Fruit fly (Drosophila melanogaster) whole organism, embryonic: ENCODE measurements around the gene Sk1.

ENCODE experiments used
- B-H2 ChIP-seq: fragments of 200-800 bp; sonication (Bioruptor generic); optimal IDR thresholded peaks from 2 replicates; lab custom pipeline; 2018; ENCODE audit warnings: missing biosample characterization, mild to moderate bottlenecking, missing genetic modification characterization
- CG1024 ChIP-seq: fragments of 200-800 bp; sonication (Bioruptor generic); IDR thresholded peaks from 2 replicates; pipeline ENCODE4 v1.3.6; 2022; ENCODE audit warnings: missing biosample characterization, missing genetic modification characterization
- CG12391 ChIP-seq: fragments of 200-800 bp; sonication (Bioruptor generic); optimal IDR thresholded peaks from 3 replicates; lab custom pipeline; 2018; ENCODE audit warnings: missing biosample characterization, mild to moderate bottlenecking, missing genetic modification characterization, moderate library complexity
- CG1529 ChIP-seq: fragments of 200-800 bp; sonication (Bioruptor generic); optimal IDR thresholded peaks from 3 replicates; lab custom pipeline; 2018; ENCODE audit warnings: missing biosample characterization, missing genetic modification characterization
- CG15479 ChIP-seq: fragments of 200-800 bp; sonication (Bioruptor generic); optimal IDR thresholded peaks from 3 replicates; lab custom pipeline; 2019; ENCODE audit warnings: missing biosample characterization, mild to moderate bottlenecking, missing genetic modification characterization, moderate library complexity
- CG1602 ChIP-seq: fragments of 200-800 bp; sonication (Bioruptor generic); optimal IDR thresholded peaks from 3 replicates; lab custom pipeline; 2016; ENCODE audit warnings: missing biosample characterization, missing genetic modification characterization
- CG16779 ChIP-seq: fragments of 200-800 bp; sonication (Bioruptor generic); IDR thresholded peaks from 2 replicates; pipeline ENCODE4 v1.3.6; 2022; ENCODE audit warnings: missing biosample characterization, missing genetic modification characterization
- CG16863 ChIP-seq: fragments of 200-800 bp; sonication (Bioruptor generic); optimal IDR thresholded peaks from 3 replicates; lab custom pipeline; 2016; ENCODE audit warnings: missing biosample characterization, missing genetic modification characterization
- CG17829 ChIP-seq: fragments of 200-800 bp; optimal IDR thresholded peaks from 2 replicates; lab custom pipeline; 2019; ENCODE audit warnings: missing biosample characterization, mild to moderate bottlenecking, missing genetic modification characterization, moderate library complexity
- CG18619 ChIP-seq: fragments of 200-800 bp; sonication (Bioruptor generic); optimal IDR thresholded peaks from 3 replicates; lab custom pipeline; 2017; ENCODE audit warnings: missing biosample characterization, mild to moderate bottlenecking, missing genetic modification characterization
- CG2120 ChIP-seq: fragments of 200-800 bp; sonication (Bioruptor generic); optimal IDR thresholded peaks from 3 replicates; lab custom pipeline; 2016; ENCODE audit warnings: missing biosample characterization, missing genetic modification characterization
- CG2875 ChIP-seq: fragments of 200-800 bp; sonication (Bioruptor generic); optimal IDR thresholded peaks from 2 replicates; lab custom pipeline; 2017; ENCODE audit warnings: missing biosample characterization, mild to moderate bottlenecking, missing genetic modification characterization, missing genetic modification reagents
- CG30431 ChIP-seq: fragments of 200-800 bp; sonication (Bioruptor generic); optimal IDR thresholded peaks from 2 replicates; lab custom pipeline; 2017; ENCODE audit warnings: missing biosample characterization, missing genetic modification characterization
- CG34224 ChIP-seq: fragments of 200-800 bp; sonication (Bioruptor generic); IDR thresholded peaks from 3 replicates; pipeline ENCODE4 v1.3.6; 2022; ENCODE audit warnings: missing biosample characterization, missing genetic modification characterization; ENCODE audit not compliant: partially characterized antibody
- CG3847 ChIP-seq: fragments of 200-800 bp; sonication (Bioruptor generic); IDR thresholded peaks from 2 replicates; pipeline ENCODE4 v1.3.6; 2022; ENCODE audit warnings: missing biosample characterization, missing genetic modification characterization
- CG7928 ChIP-seq: fragments of 200-800 bp; sonication (Bioruptor generic); optimal IDR thresholded peaks from 2 replicates; lab custom pipeline; 2017; ENCODE audit warnings: missing biosample characterization, mild to moderate bottlenecking, missing genetic modification characterization
- CG9876 ChIP-seq: fragments of 200-800 bp; sonication (Bioruptor generic); optimal IDR thresholded peaks from 2 replicates; lab custom pipeline; 2016; ENCODE audit warnings: missing biosample characterization, missing genetic modification characterization
- D19A ChIP-seq: fragments of 200-800 bp; optimal IDR thresholded peaks from 3 replicates; lab custom pipeline; 2019; ENCODE audit warnings: missing biosample characterization, mild to moderate bottlenecking, missing genetic modification characterization, moderate library complexity
- Doc3 ChIP-seq: fragments of 200-800 bp; sonication (Bioruptor generic); IDR thresholded peaks from 3 replicates; pipeline ENCODE4 v1.3.6; 2022; ENCODE audit warnings: missing biosample characterization, missing genetic modification characterization; ENCODE audit not compliant: partially characterized antibody
- E2f1 ChIP-seq: fragments of 200-800 bp; sonication (Bioruptor generic); IDR thresholded peaks from 2 replicates; pipeline ENCODE4 v1.3.6; 2022; ENCODE audit warnings: missing biosample characterization, missing genetic modification characterization
- Fer2 ChIP-seq: fragments of 200-800 bp; sonication (Bioruptor generic); optimal IDR thresholded peaks from 2 replicates; lab custom pipeline; 2018; ENCODE audit warnings: missing biosample characterization, mild to moderate bottlenecking, missing genetic modification characterization, moderate library complexity
- MTF-1 ChIP-seq: fragments of 200-800 bp; sonication (Bioruptor generic); optimal IDR thresholded peaks from 2 replicates; lab custom pipeline; 2018; ENCODE audit warnings: missing biosample characterization, mild to moderate bottlenecking, missing genetic modification characterization, borderline replicate concordance
- Poxn ChIP-seq: fragments of 200-800 bp; sonication (Bioruptor generic); IDR thresholded peaks from 2 replicates; pipeline ENCODE4 v1.3.6; 2022; ENCODE audit warnings: missing biosample characterization, missing genetic modification characterization
- Rx ChIP-seq: fragments of 200-800 bp; sonication (Bioruptor generic); IDR thresholded peaks from 2 replicates; pipeline ENCODE4 v1.3.6; 2022; ENCODE audit warnings: missing biosample characterization, missing genetic modification characterization
- Scr ChIP-seq: fragments of 200-800 bp; sonication (Bioruptor generic); IDR thresholded peaks from 2 replicates; pipeline ENCODE4 v1.3.6; 2022; ENCODE audit warnings: missing biosample characterization, missing genetic modification characterization; ENCODE audit not compliant: partially characterized antibody
- Six4 ChIP-seq: fragments of 200-800 bp; sonication (Bioruptor generic); optimal IDR thresholded peaks from 2 replicates; lab custom pipeline; 2016; ENCODE audit warnings: missing biosample characterization, missing genetic modification characterization
- Xbp1 ChIP-seq: fragments of 200-800 bp; sonication (Bioruptor generic); optimal IDR thresholded peaks from 3 replicates; lab custom pipeline; 2016; ENCODE audit warnings: missing biosample characterization, mild to moderate bottlenecking, missing genetic modification characterization
- ac ChIP-seq: fragments of 200-800 bp; sonication (Bioruptor generic); optimal IDR thresholded peaks from 3 replicates; lab custom pipeline; 2017; ENCODE audit warnings: missing biosample characterization, mild to moderate bottlenecking, missing genetic modification characterization
- bsh ChIP-seq, 2 experiments: fragments of 200-800 bp; sonication (Bioruptor generic); optimal IDR thresholded peaks; 2 replicates each; lab custom pipeline; 2017 to 2018; ENCODE audit warnings: mild to moderate bottlenecking in 2 of 2, missing biosample characterization in 2 of 2, missing genetic modification characterization in 2 of 2, moderate library complexity in 1 of 2
- cato ChIP-seq: fragments of 200-800 bp; sonication (Bioruptor generic); optimal IDR thresholded peaks from 2 replicates; lab custom pipeline; 2016; ENCODE audit warnings: missing biosample characterization, missing genetic modification characterization, borderline replicate concordance
- chif ChIP-seq, 2 experiments: fragments of 200-800 bp; sonication (Bioruptor generic); optimal IDR thresholded peaks; 3 replicates each; lab custom pipeline; 2016; ENCODE audit warnings: missing biosample characterization in 2 of 2, missing genetic modification characterization in 2 of 2
- dpn ChIP-seq, 2 experiments: fragments of 200-800 bp; sonication (Bioruptor generic); optimal IDR thresholded peaks; 3 replicates each; lab custom pipeline; 2016; ENCODE audit warnings: missing biosample characterization in 2 of 2, missing genetic modification characterization in 2 of 2
- emc ChIP-seq: fragments of 200-800 bp; sonication (Bioruptor generic); optimal IDR thresholded peaks from 2 replicates; lab custom pipeline; 2016; ENCODE audit warnings: missing biosample characterization, missing genetic modification characterization
- ems ChIP-seq: fragments of 200-800 bp; sonication (Bioruptor generic); optimal IDR thresholded peaks from 3 replicates; lab custom pipeline; 2016; ENCODE audit warnings: missing biosample characterization, missing genetic modification characterization
- fru ChIP-seq: fragments of >200 bp; optimal IDR thresholded peaks from 2 replicates; lab custom pipeline; 2017
- fu2 ChIP-seq: fragments of 200-800 bp; sonication (Bioruptor generic); optimal IDR thresholded peaks from 2 replicates; lab custom pipeline; 2016; ENCODE audit warnings: missing biosample characterization, missing genetic modification characterization
- hbn ChIP-seq: fragments of 200-800 bp; sonication (Bioruptor generic); IDR thresholded peaks from 2 replicates; pipeline ENCODE4 v1.3.6; 2022; ENCODE audit warnings: missing biosample characterization, missing genetic modification characterization; ENCODE audit not compliant: partially characterized antibody
- insv ChIP-seq, 2 experiments: fragments of 200-800 bp; sonication (Bioruptor generic); optimal IDR thresholded peaks; 3 replicates each; lab custom pipeline; 2016 to 2018; ENCODE audit warnings: missing biosample characterization in 2 of 2, missing genetic modification characterization in 2 of 2
- kay ChIP-seq: fragments of 200-800 bp; sonication (Bioruptor generic); optimal IDR thresholded peaks from 2 replicates; lab custom pipeline; 2016; ENCODE audit warnings: missing biosample characterization, missing genetic modification characterization
- knrl ChIP-seq: fragments of 200-800 bp; sonication (Bioruptor generic); IDR thresholded peaks from 3 replicates; pipeline ENCODE4 v1.3.6; 2022; ENCODE audit warnings: missing biosample characterization, missing genetic modification characterization; ENCODE audit not compliant: partially characterized antibody
- lilli ChIP-seq: fragments of 200-800 bp; sonication (Bioruptor generic); optimal IDR thresholded peaks from 3 replicates; lab custom pipeline; 2016; ENCODE audit warnings: missing biosample characterization, missing genetic modification characterization
- lmd ChIP-seq: fragments of 200-800 bp; sonication (Bioruptor generic); IDR thresholded peaks from 2 replicates; pipeline ENCODE4 v1.3.6; 2022; ENCODE audit warnings: missing biosample characterization, missing genetic modification characterization
- lov ChIP-seq, 2 experiments: fragments of 200-800 bp in 1 of 2; fragments of >200 bp in 1 of 2; sonication (Bioruptor generic) in 1 of 2; IDR thresholded peaks in 1 of 2; optimal IDR thresholded peaks in 1 of 2; 2 replicates in 1 of 2; 3 replicates in 1 of 2; pipeline versions ENCODE4 v1.3.6 to Lab custom; 2017 to 2022; ENCODE audit warnings: missing biosample characterization in 1 of 2, missing genetic modification characterization in 1 of 2
- odd ChIP-seq: fragments of 200-800 bp; sonication (Bioruptor generic); optimal IDR thresholded peaks from 2 replicates; lab custom pipeline; 2017; ENCODE audit warnings: missing biosample characterization, mild to moderate bottlenecking, missing genetic modification characterization
- peb ChIP-seq: fragments of 200-800 bp; sonication (Bioruptor generic); IDR thresholded peaks from 2 replicates; pipeline ENCODE4 v1.3.6; 2022; ENCODE audit warnings: missing biosample characterization, missing genetic modification characterization
- sob ChIP-seq: fragments of 200-800 bp; sonication (Bioruptor generic); IDR thresholded peaks from 2 replicates; pipeline ENCODE4 v1.3.6; 2022; ENCODE audit warnings: missing biosample characterization, missing genetic modification characterization
- stc ChIP-seq: fragments of 200-800 bp; sonication (Bioruptor generic); IDR thresholded peaks from 2 replicates; pipeline ENCODE4 v1.3.6; 2022; ENCODE audit warnings: missing biosample characterization, missing genetic modification characterization
- vnd ChIP-seq: fragments of 200-800 bp; sonication (Bioruptor generic); IDR thresholded peaks from 3 replicates; pipeline ENCODE4 v1.3.6; 2022; ENCODE audit warnings: missing biosample characterization, missing genetic modification characterization; ENCODE audit not compliant: partially characterized antibody
- zf30C ChIP-seq: fragments of 200-800 bp; sonication (Bioruptor generic); optimal IDR thresholded peaks from 3 replicates; lab custom pipeline; 2018; ENCODE audit warnings: missing biosample characterization, mild to moderate bottlenecking, missing genetic modification characterization

Gene Sk1

DNA sequence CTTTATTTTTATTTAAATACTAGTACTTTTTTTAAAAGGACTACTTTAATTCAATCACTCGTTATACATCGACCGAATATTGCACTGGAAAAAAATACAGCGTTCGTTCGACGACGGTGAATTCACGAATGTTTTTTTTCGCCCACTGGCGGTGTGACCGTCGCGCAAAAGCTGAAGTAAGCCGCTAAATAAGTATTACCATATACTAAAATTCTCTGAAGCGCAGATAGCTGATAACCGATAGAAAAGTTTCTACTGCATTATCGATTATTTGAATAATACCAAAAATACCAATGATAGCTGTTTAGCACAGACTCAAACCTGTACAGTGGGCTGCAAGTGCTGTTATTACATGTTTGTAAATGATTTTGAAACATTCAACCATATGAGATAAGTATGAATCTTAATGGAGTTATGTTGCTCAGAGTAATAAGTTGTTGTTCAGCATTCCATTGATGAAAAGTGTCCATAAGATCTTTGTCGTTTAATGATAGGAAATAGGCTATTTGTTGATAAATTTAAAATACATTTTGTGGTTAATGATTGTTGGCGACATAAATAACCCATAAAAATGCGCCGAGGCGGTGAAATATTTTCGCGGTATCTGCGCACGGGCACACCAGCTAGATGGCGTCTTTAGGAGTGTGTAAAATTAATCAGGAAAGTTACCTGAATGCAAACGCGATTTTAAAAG is 12.0 kb downstream of the Sk1 start, which contains the start of the genes Evi5 and HP5 (continued):
- TF ChIP-seq cato (GFP tag; lab: Kevin White, UChicago) (no peak), Six4 (GFP tag; lab: Kevin White, UChicago) (no peak), Rx (GFP tag; lab: Robert Waterston, UW) (peak; percentile 41), D19A (tag; lab: Kevin White, UChicago) (no peak), CG1529 (no peak), B-H2 (GFP tag; lab: Kevin White, UChicago) (no peak), Xbp1 (GFP tag; lab: Kevin White, UChicago) (peak; percentile 53), MTF-1 (no peak), vnd (GFP tag; lab: Robert Waterston, UW) (peak; percentile 29; the same call in 1 of the 3 replicates), sob (GFP tag; lab: Robert Waterston, UW) (peak; percentile 71; the same call in 1 of the 2 replicates), CG15479 (GFP tag; lab: Kevin White, UChicago) (no peak), ems (GFP tag; lab: Kevin White, UChicago) (no peak), CG1024 (GFP tag; lab: Robert Waterston, UW) (0 out of 2 replicates have a peak, but pooled peaks have one; percentile 20), insv (GFP tag; optimal IDR thresholded peaks at IDR 0.05; lab: Kevin White, UChicago) (no peak), kay (GFP tag; lab: Kevin White, UChicago) (peak; percentile 11), CG30431 (GFP tag; lab: Kevin White, UChicago) (no peak), Scr (peak; percentile 61), CG16863 (GFP tag; lab: Kevin White, UChicago) (no peak), knrl (GFP tag; lab: Robert Waterston, UW) (peak; percentile 59), hbn (peak; percentile 26; the same call in 1 of the 2 replicates), lmd (GFP tag; lab: Robert Waterston, UW) (peak; percentile 76), CG7928 (GFP tag; lab: Kevin White, UChicago) (peak; percentile 21), E2f1 (GFP tag; lab: Robert Waterston, UW) (peak; percentile 40; the same call in 1 of the 2 replicates), Poxn (GFP tag; lab: Robert Waterston, UW) (no peak), ac (GFP tag; lab: Kevin White, UChicago) (no peak), stc (no peak), CG12391 (peak; percentile 49), CG16779 (GFP tag; lab: Robert Waterston, UW) (no peak), lov (optimal IDR thresholded peaks at IDR 0.05; lab: Kevin White, UChicago) (no peak), lov (GFP tag; IDR thresholded peaks at IDR 0.05; lab: Robert Waterston, UW) (no peak), CG1602 (peak; percentile 58), peb (GFP tag; lab: Robert Waterston, UW) (no peak), CG9876 (GFP tag; lab: Kevin White, UChicago) (no peak), chif (GFP tag; optimal IDR thresholded peaks at IDR 0.05; lab: Kevin White, UChicago) (peak in 1 of 2 experiments; percentile 49), CG3847 (GFP tag; lab: Robert Waterston, UW) (peak; percentile 49), CG34224 (GFP tag; lab: Robert Waterston, UW) (peak; percentile 16; the same call in 1 of the 3 replicates), odd (GFP tag; lab: Kevin White, UChicago) (no peak), lilli (GFP tag; lab: Kevin White, UChicago) (peak; percentile 84), fu2 (GFP tag; lab: Kevin White, UChicago) (peak; percentile 41), CG2120 (GFP tag; lab: Kevin White, UChicago) (peak; percentile 66), CG17829 (tag; lab: Kevin White, UChicago) (peak; percentile 57), bsh (GFP tag; optimal IDR thresholded peaks at IDR 0.05; lab: Kevin White, UChicago) (peak in 1 of 2 experiments; percentile 7), Doc3 (GFP tag; lab: Robert Waterston, UW) (no peak), emc (GFP tag; lab: Kevin White, UChicago) (no peak), fru (lab: Kevin White, UChicago) (no peak), dpn (GFP tag; optimal IDR thresholded peaks at IDR 0.05; lab: Kevin White, UChicago) (peak; percentile 46 to 75), Fer2 (tag; lab: Kevin White, UChicago) (no peak), CG18619 (GFP tag; lab: Kevin White, UChicago) (peak; percentile 37), zf30C (peak; percentile 81), CG2875 (GFP tag; lab: Kevin White, UChicago) (no peak)
